Worm (Caenorhabditis elegans) whole organism, mixed stage, embryonic: Measurements from ENCODE around the gene ntl-2.

Experiments
- ceh-39 ChIP-seq: fragments of 150-350 bp; optimal IDR thresholded peaks from 2 replicates; lab custom pipeline; 2014; ENCODE audit warnings: missing biosample characterization, missing genetic modification characterization
- lsy-2 ChIP-seq: fragments of 150-350 bp; optimal IDR thresholded peaks from 2 replicates; lab custom pipeline; 2014; ENCODE audit warnings: missing biosample characterization, missing genetic modification characterization
- mab-5 ChIP-seq: fragments of 150-350 bp; optimal IDR thresholded peaks from 2 replicates; lab custom pipeline; 2014; ENCODE audit warnings: missing biosample characterization, missing genetic modification characterization
- nhr-237 ChIP-seq: fragments of 150-350 bp; optimal IDR thresholded peaks from 2 replicates; lab custom pipeline; 2014; ENCODE audit warnings: missing biosample characterization, missing genetic modification characterization
- pha-4 ChIP-seq: fragments of 150-350 bp; optimal IDR thresholded peaks from 2 replicates; lab custom pipeline; 2018; ENCODE audit warnings: missing biosample characterization, missing genetic modification reagents, missing genetic modification characterization
- unc-62 ChIP-seq: fragments of 150-350 bp; optimal IDR thresholded peaks from 2 replicates; lab custom pipeline; 2014; ENCODE audit warnings: missing biosample characterization, missing genetic modification reagents, missing genetic modification characterization

DNA sequence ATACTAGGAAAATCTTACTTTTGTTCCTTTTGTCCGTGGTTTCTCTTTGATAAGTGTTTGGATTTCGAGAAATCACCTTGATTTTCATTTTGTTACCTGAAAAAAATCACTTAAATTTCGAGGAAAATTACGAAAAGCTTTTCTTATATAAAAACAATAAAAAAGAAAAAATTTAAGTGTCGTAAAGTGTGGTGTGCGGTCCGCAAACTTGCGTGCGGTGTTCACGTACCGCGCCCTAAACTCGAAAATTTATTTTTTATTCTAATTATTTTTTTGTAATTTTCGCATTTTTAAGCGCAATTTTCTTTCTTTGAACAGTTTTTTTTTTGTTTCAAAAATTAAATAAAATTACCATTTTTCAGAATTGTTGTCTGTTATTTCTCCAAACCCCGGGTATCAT lies 48.5 kb upstream of the ntl-2 start, which contains the start of the genes dcaf-13 and toe-1:
- TF ChIP-seq mab-5 (tag; lab: Kevin White, UChicago), result no peak
- no peak for TF ChIP-seq pha-4 (tag; lab: Kevin White, UChicago)
- no peak for TF ChIP-seq ceh-39
- no peak for TF ChIP-seq lsy-2
- TF ChIP-seq nhr-237 (tag; lab: Kevin White, UChicago), result no peak
- no peak for TF ChIP-seq unc-62 (GFP tag; lab: Kevin White, UChicago)
